Worm (Caenorhabditis elegans): ENCODE results near the gene srx-46.
A peak's percentile ranks its signal among the peaks of the same experiment; 100 is the strongest.

The srx-46 gene

ce11 chrV:9321185-9321584 is 31.9 kb upstream of the srx-46 start, which contains the start of gene F44A2.7:
Gene F44A2.7 (plus strand): TSS chrV:9321485.
- TF ChIP-seq elt-2 (tag; optimal IDR thresholded peaks at IDR 0.05) (peak; percentile 13), lin-39 (tag; optimal IDR thresholded peaks at IDR 0.05) (no peak)

- TF ChIP-seq nhr-25 (tag; optimal IDR thresholded peaks at IDR 0.05) (no peak), daf-12 (tag; optimal IDR thresholded peaks at IDR 0.05) (no peak), ZK546.5 (tag; optimal IDR thresholded peaks at IDR 0.05) (no peak), ztf-4 (tag; optimal IDR thresholded peaks at IDR 0.05) (no peak), fkh-10 (GFP tag; optimal IDR thresholded peaks at IDR 0.05) (no peak), mml-1 (tag; optimal IDR thresholded peaks at IDR 0.05) (no peak), hmg-11 (tag; optimal IDR thresholded peaks at IDR 0.05) (no peak), elt-1 (tag; optimal IDR thresholded peaks at IDR 0.05) (no peak), ceh-28 (tag; optimal IDR thresholded peaks at IDR 0.05) (no peak), pqm-1 (tag; optimal IDR thresholded peaks at IDR 0.05) (no peak), fos-1 (tag; optimal IDR thresholded peaks at IDR 0.05) (no peak), pha-4 (tag; optimal IDR thresholded peaks at IDR 0.05) (no peak), nfya-1 (tag; optimal IDR thresholded peaks at IDR 0.05; ENCODE audit: insufficient read depth) (no peak), nhr-28 (tag; optimal IDR thresholded peaks at IDR 0.05) (no peak), lin-39 (tag; optimal IDR thresholded peaks at IDR 0.05) (no peak), nhr-12 (tag; optimal IDR thresholded peaks at IDR 0.05) (no peak), lsy-12 (tag; optimal IDR thresholded peaks at IDR 0.05) (no peak), aly-2 (tag; optimal IDR thresholded peaks at IDR 0.05) (no peak)
These were observed 30.2 kb upstream of the srx-46 start, which contains the start of gene tag-153 for ce11 chrV:9322886-9323285. Gene tag-153 (plus strand): TSS chrV:9323085.

- TF ChIP-seq ztf-11 (tag; optimal IDR thresholded peaks at IDR 0.05): no peak
- no peak for TF ChIP-seq aly-2 (tag; optimal IDR thresholded peaks at IDR 0.05)
- TF ChIP-seq pha-4 (tag; optimal IDR thresholded peaks at IDR 0.05): peak; percentile 14
- TF ChIP-seq ceh-16 (tag; optimal IDR thresholded peaks at IDR 0.05): no peak
- TF ChIP-seq nhr-76 (tag; optimal IDR thresholded peaks at IDR 0.05): no peak
- TF ChIP-seq nhr-25 (tag; optimal IDR thresholded peaks at IDR 0.05): peak; percentile 65
- TF ChIP-seq nhr-23 (tag; optimal IDR thresholded peaks at IDR 0.05): no peak
- TF ChIP-seq jun-1 (tag; optimal IDR thresholded peaks at IDR 0.05): no peak
- no peak for TF ChIP-seq lin-15B (tag; optimal IDR thresholded peaks at IDR 0.05)
- TF ChIP-seq hmg-11 (tag; optimal IDR thresholded peaks at IDR 0.05): no peak
- TF ChIP-seq elt-2 (tag; optimal IDR thresholded peaks at IDR 0.05): peak; percentile 20
- TF ChIP-seq eor-1 (tag; optimal IDR thresholded peaks at IDR 0.05): no peak
- no peak for TF ChIP-seq mdl-1 (tag; optimal IDR thresholded peaks at IDR 0.05)
These were observed 28.9 kb upstream of the srx-46 start for ce11 chrV:9324167-9324566.

ce11 chrV:9326903-9327302 is 26.1 kb upstream of the srx-46 start:
- TF ChIP-seq egl-27 (tag; optimal IDR thresholded peaks at IDR 0.05) (no peak), mdl-1 (tag; optimal IDR thresholded peaks at IDR 0.05) (no peak), nhr-25 (tag; optimal IDR thresholded peaks at IDR 0.05) (no peak), snpc-4 (tag; optimal IDR thresholded peaks at IDR 0.05) (no peak), sea-2 (GFP tag; optimal IDR thresholded peaks at IDR 0.05) (no peak), ceh-16 (tag; optimal IDR thresholded peaks at IDR 0.05) (no peak), nhr-11 (tag; optimal IDR thresholded peaks at IDR 0.05) (no peak), lsy-12 (tag; optimal IDR thresholded peaks at IDR 0.05) (no peak), mml-1 (tag; optimal IDR thresholded peaks at IDR 0.05) (no peak), ztf-11 (tag; optimal IDR thresholded peaks at IDR 0.05) (no peak)

ce11 chrV:9327691-9328090 is 25.4 kb upstream of the srx-46 start:
- peak; percentile 53 for TF ChIP-seq nhr-43 (tag; optimal IDR thresholded peaks at IDR 0.05; ENCODE audit: poor library complexity, severe bottlenecking)
- TF ChIP-seq elt-2 (tag; optimal IDR thresholded peaks at IDR 0.05): peak; percentile 72
- no peak for TF ChIP-seq nhr-77 (tag; optimal IDR thresholded peaks at IDR 0.05)
- TF ChIP-seq nhr-25 (tag; optimal IDR thresholded peaks at IDR 0.05): peak; percentile 49
- no peak for TF ChIP-seq unc-62 (GFP tag; optimal IDR thresholded peaks at IDR 0.05)
- no peak for TF ChIP-seq eor-1 (tag; optimal IDR thresholded peaks at IDR 0.05)
- peak; percentile 87 for TF ChIP-seq nhr-23 (tag; optimal IDR thresholded peaks at IDR 0.05)

Measured in whole organism, L3 larva.